Fruit fly (Drosophila melanogaster) whole organism, embryonic: ENCODE measurements around the gene Sidpn.

Source experiments
- Asciz ChIP-seq: fragments of 200-800 bp; sonication (Bioruptor generic); optimal IDR thresholded peaks from 2 replicates; lab custom pipeline; 2017; ENCODE audit warnings: missing biosample characterization, mild to moderate bottlenecking, missing genetic modification characterization, missing genetic modification reagents
- BtbVII ChIP-seq: fragments of 200-800 bp; sonication (Bioruptor generic); optimal IDR thresholded peaks from 3 replicates; lab custom pipeline; 2017; ENCODE audit warnings: missing biosample characterization, mild to moderate bottlenecking, missing genetic modification characterization
- CG10209 ChIP-seq: fragments of 200-800 bp; sonication (Bioruptor generic); optimal IDR thresholded peaks from 3 replicates; lab custom pipeline; 2017; ENCODE audit warnings: missing biosample characterization, mild to moderate bottlenecking, missing genetic modification characterization, missing genetic modification reagents
- CG10543 ChIP-seq: fragments of 200-800 bp; sonication (Bioruptor generic); optimal IDR thresholded peaks from 3 replicates; lab custom pipeline; 2017; ENCODE audit warnings: missing biosample characterization, mild to moderate bottlenecking, missing genetic modification characterization, moderate library complexity
- CG10979 ChIP-seq: fragments of 200-800 bp; sonication (Bioruptor generic); optimal IDR thresholded peaks from 2 replicates; lab custom pipeline; 2018; ENCODE audit warnings: missing biosample characterization, mild to moderate bottlenecking, missing genetic modification characterization, moderate library complexity
- CG12104 ChIP-seq: fragments of 200-800 bp; sonication (Bioruptor generic); optimal IDR thresholded peaks from 3 replicates; lab custom pipeline; 2016; ENCODE audit warnings: missing biosample characterization, missing genetic modification characterization
- CG12236 ChIP-seq: fragments of 200-800 bp; sonication (Bioruptor generic); optimal IDR thresholded peaks from 2 replicates; lab custom pipeline; 2016; ENCODE audit warnings: missing biosample characterization, missing genetic modification characterization
- CG13424 ChIP-seq: fragments of 200-800 bp; sonication (Bioruptor generic); optimal IDR thresholded peaks from 2 replicates; lab custom pipeline; 2019; ENCODE audit warnings: missing biosample characterization, mild to moderate bottlenecking, missing genetic modification characterization, moderate library complexity
- CG16863 ChIP-seq: fragments of 200-800 bp; sonication (Bioruptor generic); optimal IDR thresholded peaks from 3 replicates; lab custom pipeline; 2016; ENCODE audit warnings: missing biosample characterization, missing genetic modification characterization
- CG18011 ChIP-seq: fragments of 200-800 bp; sonication (Bioruptor generic); optimal IDR thresholded peaks from 2 replicates; lab custom pipeline; 2017; ENCODE audit warnings: missing biosample characterization, missing genetic modification characterization, mild to moderate bottlenecking, moderate library complexity, missing genotype
- CG18599 ChIP-seq: fragments of 200-800 bp; sonication (Bioruptor generic); optimal IDR thresholded peaks from 3 replicates; lab custom pipeline; 2017; ENCODE audit warnings: missing biosample characterization, missing genetic modification characterization, mild to moderate bottlenecking, moderate library complexity, missing genetic modification reagents
- CG32532 ChIP-seq: fragments of 200-800 bp; sonication (Bioruptor generic); IDR thresholded peaks from 2 replicates; pipeline ENCODE4 v1.3.6; 2022; ENCODE audit warnings: missing biosample characterization, missing genetic modification characterization
- CG3847 ChIP-seq: fragments of 200-800 bp; sonication (Bioruptor generic); IDR thresholded peaks from 2 replicates; pipeline ENCODE4 v1.3.6; 2022; ENCODE audit warnings: missing biosample characterization, missing genetic modification characterization
- CG4282 ChIP-seq: fragments of 200-800 bp; sonication (Bioruptor generic); optimal IDR thresholded peaks from 2 replicates; lab custom pipeline; 2016; ENCODE audit warnings: missing biosample characterization, missing genetic modification characterization
- CG4730 ChIP-seq: fragments of 200-800 bp; sonication (Bioruptor generic); IDR thresholded peaks from 2 replicates; pipeline ENCODE4 v1.3.6; 2022; ENCODE audit warnings: missing biosample characterization, missing genetic modification characterization
- HLH3B ChIP-seq: fragments of 200-800 bp; sonication (Bioruptor generic); IDR thresholded peaks from 2 replicates; pipeline ENCODE4 v1.3.6; 2022; ENCODE audit warnings: missing biosample characterization, missing genetic modification characterization
- Hey ChIP-seq: fragments of 200-800 bp; sonication (Bioruptor generic); optimal IDR thresholded peaks from 3 replicates; lab custom pipeline; 2018; ENCODE audit warnings: missing biosample characterization, mild to moderate bottlenecking, missing genetic modification characterization
- Max ChIP-seq: fragments of 200-800 bp; sonication (Bioruptor generic); optimal IDR thresholded peaks from 2 replicates; lab custom pipeline; 2016; ENCODE audit warnings: missing biosample characterization, mild to moderate bottlenecking, missing genetic modification characterization
- Opbp ChIP-seq: fragments of 200-800 bp; sonication (Bioruptor generic); IDR thresholded peaks from 3 replicates; pipeline ENCODE4 v1.3.6; 2022; ENCODE audit warnings: missing biosample characterization, missing genetic modification characterization; ENCODE audit not compliant: partially characterized antibody
- abd-A ChIP-seq: fragments of 200-800 bp; sonication (Bioruptor generic); optimal IDR thresholded peaks from 3 replicates; lab custom pipeline; 2019; ENCODE audit warnings: missing biosample characterization, mild to moderate bottlenecking, missing genetic modification characterization, moderate library complexity
- bab2 ChIP-seq: fragments of 200-800 bp; sonication (Bioruptor generic); optimal IDR thresholded peaks from 2 replicates; lab custom pipeline; 2016; ENCODE audit warnings: missing biosample characterization, missing genetic modification characterization
- bcd ChIP-seq: fragments of 200-800 bp; sonication (Bioruptor generic); optimal IDR thresholded peaks from 2 replicates; lab custom pipeline; 2017; ENCODE audit warnings: missing biosample characterization, mild to moderate bottlenecking, missing genetic modification characterization
- btn ChIP-seq: fragments of 200-800 bp; sonication (Bioruptor generic); optimal IDR thresholded peaks from 2 replicates; lab custom pipeline; 2016; ENCODE audit warnings: missing biosample characterization, missing genetic modification characterization
- cas ChIP-seq: fragments of 200-800 bp; sonication (Bioruptor generic); IDR thresholded peaks from 2 replicates; pipeline ENCODE4 v1.3.6; 2022; ENCODE audit warnings: missing biosample characterization, missing genetic modification characterization
- caup ChIP-seq: fragments of 200-800 bp; sonication (Bioruptor generic); optimal IDR thresholded peaks from 3 replicates; lab custom pipeline; 2017; ENCODE audit warnings: missing biosample characterization, mild to moderate bottlenecking, missing genetic modification characterization, moderate library complexity; ENCODE audit not compliant: severe bottlenecking
- crp ChIP-seq, 2 experiments: fragments of 200-800 bp; sonication (Bioruptor generic); optimal IDR thresholded peaks; 2 replicates in 1 of 2; 3 replicates in 1 of 2; lab custom pipeline; 2017; ENCODE audit warnings: missing biosample characterization in 2 of 2, missing genetic modification characterization in 2 of 2, mild to moderate bottlenecking in 1 of 2, moderate library complexity in 1 of 2
- disco-r ChIP-seq: fragments of 200-800 bp; sonication (Bioruptor generic); optimal IDR thresholded peaks from 2 replicates; lab custom pipeline; 2016; ENCODE audit warnings: missing biosample characterization, missing genetic modification characterization
- dmrt99B ChIP-seq: fragments of 200-800 bp; sonication (Bioruptor generic); optimal IDR thresholded peaks from 2 replicates; lab custom pipeline; 2018; ENCODE audit warnings: missing biosample characterization, mild to moderate bottlenecking, missing genetic modification characterization, moderate library complexity
- fd64A ChIP-seq: fragments of 200-800 bp; sonication (Bioruptor generic); optimal IDR thresholded peaks from 3 replicates; lab custom pipeline; 2018; ENCODE audit warnings: missing biosample characterization, mild to moderate bottlenecking, missing genetic modification characterization
- gcm ChIP-seq: fragments of 200-800 bp; sonication (Bioruptor generic); optimal IDR thresholded peaks from 2 replicates; lab custom pipeline; 2019; ENCODE audit warnings: missing biosample characterization, mild to moderate bottlenecking, missing genetic modification characterization, moderate library complexity
- jumu ChIP-seq: fragments of 200-800 bp; sonication (Bioruptor generic); optimal IDR thresholded peaks from 3 replicates; lab custom pipeline; 2016; ENCODE audit warnings: missing biosample characterization, missing genetic modification characterization
- kay ChIP-seq: fragments of 200-800 bp; sonication (Bioruptor generic); optimal IDR thresholded peaks from 2 replicates; lab custom pipeline; 2016; ENCODE audit warnings: missing biosample characterization, missing genetic modification characterization
- lab ChIP-seq: fragments of 200-800 bp; sonication (Bioruptor generic); optimal IDR thresholded peaks from 3 replicates; lab custom pipeline; 2017; ENCODE audit warnings: missing biosample characterization, missing genetic modification characterization, mild to moderate bottlenecking, moderate library complexity, missing genetic modification reagents
- nom ChIP-seq: fragments of 200-800 bp; sonication (Bioruptor generic); optimal IDR thresholded peaks from 2 replicates; lab custom pipeline; 2017; ENCODE audit warnings: missing biosample characterization, missing genetic modification characterization, mild to moderate bottlenecking, moderate library complexity, missing genetic modification reagents
- oc ChIP-seq: fragments of 200-800 bp; sonication (Bioruptor generic); optimal IDR thresholded peaks from 2 replicates; lab custom pipeline; 2018; ENCODE audit warnings: missing biosample characterization, mild to moderate bottlenecking, missing genetic modification characterization, moderate library complexity
- peb ChIP-seq: fragments of 200-800 bp; sonication (Bioruptor generic); IDR thresholded peaks from 2 replicates; pipeline ENCODE4 v1.3.6; 2022; ENCODE audit warnings: missing biosample characterization, missing genetic modification characterization
- sc ChIP-seq, 3 experiments: fragments of >200 bp in 2 of 3; fragments of 200-800 bp in 1 of 3; sonication (Bioruptor generic) in 1 of 3; optimal IDR thresholded peaks; 2 replicates in 2 of 3; 3 replicates in 1 of 3; lab custom pipeline; 2017; ENCODE audit warnings: mild to moderate bottlenecking in 1 of 3, missing biosample characterization in 1 of 3, missing genetic modification characterization in 1 of 3, missing genetic modification reagents in 1 of 3
- tio ChIP-seq: fragments of 200-800 bp; sonication (Bioruptor generic); optimal IDR thresholded peaks from 2 replicates; lab custom pipeline; 2017; ENCODE audit warnings: missing biosample characterization, missing genetic modification characterization, inconsistent platforms
- tup ChIP-seq: fragments of 200-800 bp; sonication (Bioruptor generic); optimal IDR thresholded peaks from 2 replicates; lab custom pipeline; 2016; ENCODE audit warnings: missing biosample characterization, mild to moderate bottlenecking, missing genetic modification characterization, moderate library complexity

The Sidpn gene

DNA sequence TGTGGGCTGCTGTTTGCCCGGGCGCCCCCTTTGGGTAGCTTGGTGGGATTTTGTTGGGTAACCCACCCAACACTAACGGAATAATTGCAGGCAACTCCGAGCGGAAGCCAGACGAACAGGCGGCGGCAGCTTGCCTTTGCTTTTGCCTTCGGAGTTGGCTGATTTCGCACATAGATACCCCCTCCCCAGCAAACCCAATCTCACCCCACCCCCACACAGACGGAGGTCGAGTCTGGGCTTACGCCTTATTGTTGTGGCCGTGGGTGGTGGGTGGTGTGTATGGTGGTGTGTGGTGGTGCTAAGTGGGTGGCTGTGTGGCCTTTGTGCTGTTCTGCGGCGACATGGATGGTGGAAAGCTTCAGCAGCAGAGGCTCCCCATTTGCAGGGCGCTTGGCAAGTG, 11.9 kb upstream of the Sidpn start (continued):
- TF ChIP-seq CG4282, result no peak
- TF ChIP-seq CG16863 (GFP tag; lab: Kevin White, UChicago), result no peak
- no peak for TF ChIP-seq kay (GFP tag; lab: Kevin White, UChicago)
- peak; percentile 66 for TF ChIP-seq CG10543 (GFP tag; lab: Kevin White, UChicago)
- TF ChIP-seq CG3847 (GFP tag; lab: Robert Waterston, UW), result 0 out of 2 replicates have a peak, but pooled peaks have one; percentile 10

- no peak for TF ChIP-seq dmrt99B
- no peak for TF ChIP-seq CG10979 (tag; lab: Kevin White, UChicago)
- peak; percentile 42 for TF ChIP-seq Hey (tag; lab: Kevin White, UChicago)
- no peak for TF ChIP-seq bab2 (GFP tag; lab: Kevin White, UChicago)
- no peak for TF ChIP-seq bcd (GFP tag; lab: Kevin White, UChicago)
- no peak for TF ChIP-seq peb (GFP tag; lab: Robert Waterston, UW)
- TF ChIP-seq btn, result no peak
- no peak for TF ChIP-seq Max
- no peak for TF ChIP-seq cas (GFP tag; lab: Robert Waterston, UW)
- peak; percentile 18 for TF ChIP-seq lab (GFP tag; lab: Kevin White, UChicago)
- no peak for TF ChIP-seq HLH3B
- no peak for TF ChIP-seq CG4730
- peak; percentile 23 for TF ChIP-seq CG10543 (GFP tag; lab: Kevin White, UChicago)
- no peak for TF ChIP-seq nom (GFP tag; lab: Kevin White, UChicago)
- no peak for TF ChIP-seq CG13424 (tag; lab: Kevin White, UChicago)
- no peak for TF ChIP-seq disco-r (GFP tag; lab: Kevin White, UChicago)
- TF ChIP-seq CG10209 (GFP tag; lab: Kevin White, UChicago), result no peak
- TF ChIP-seq crp (GFP tag; optimal IDR thresholded peaks at IDR 0.05; lab: Kevin White, UChicago), result no peak
- no peak for TF ChIP-seq CG32532 (GFP tag; lab: Robert Waterston, UW)
- no peak for TF ChIP-seq Opbp (GFP tag; lab: Robert Waterston, UW)
- TF ChIP-seq CG12104 (GFP tag; lab: Kevin White, UChicago), result no peak
- no peak for TF ChIP-seq caup
- no peak for TF ChIP-seq oc (tag; lab: Kevin White, UChicago)
- TF ChIP-seq BtbVII, result no peak
- no peak for TF ChIP-seq tup
- TF ChIP-seq CG18599 (GFP tag; lab: Kevin White, UChicago), result peak; percentile 8
- no peak for TF ChIP-seq CG18011 (GFP tag; lab: Kevin White, UChicago)
- no peak for TF ChIP-seq sc (optimal IDR thresholded peaks at IDR 0.05; lab: Kevin White, UChicago)
- no peak for TF ChIP-seq sc (GFP tag; optimal IDR thresholded peaks at IDR 0.05; lab: Kevin White, UChicago)
- no peak for TF ChIP-seq Asciz
- TF ChIP-seq abd-A, result peak; percentile 91
- no peak for TF ChIP-seq fd64A (GFP tag; lab: Kevin White, UChicago)
- TF ChIP-seq gcm (GFP tag; lab: Kevin White, UChicago), result no peak
- no peak for TF ChIP-seq tio (GFP tag; lab: Kevin White, UChicago)
- no peak for TF ChIP-seq jumu (GFP tag; lab: Kevin White, UChicago)
- no peak for TF ChIP-seq CG12236 (GFP tag; lab: Kevin White, UChicago)
- TF ChIP-seq, all 482 proteins: peak for 5
Measured at dm6 chr2L:19017060-19017459, 10.4 kb upstream of the Sidpn start.
